Worm (Caenorhabditis elegans): ENCODE results near the gene F10E7.5.
A peak's percentile ranks its signal among the peaks of the same experiment; 100 is the strongest.

Gene F10E7.5

DNA sequence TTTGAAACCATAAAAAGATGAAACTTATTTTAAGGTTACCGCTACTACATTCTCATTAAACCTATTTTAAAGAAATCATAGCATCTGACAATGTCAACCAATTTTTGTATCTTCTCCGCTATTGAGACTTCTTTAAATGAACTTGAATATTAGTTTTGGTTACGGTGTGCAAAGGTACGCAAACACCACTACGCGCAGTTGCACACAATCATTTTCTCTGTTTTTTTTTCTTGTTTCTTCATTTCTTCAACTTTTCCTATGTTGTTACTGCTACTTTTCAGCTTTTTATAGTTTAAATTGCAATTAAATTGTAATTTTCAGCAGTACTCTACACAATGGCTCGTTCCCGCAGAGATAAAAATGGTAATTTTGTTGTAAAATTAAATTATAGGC lies at the start of gene F10E7.5:
Gene F10E7.5, plus strand, starts transcription at position 322 of the 393 bp plus-strand sequence.
- TF ChIP-seq F13C5.2 (tag; optimal IDR thresholded peaks at IDR 0.05) (peak; percentile 68), aly-1 (tag; optimal IDR thresholded peaks at IDR 0.05) (no peak)

DNA sequence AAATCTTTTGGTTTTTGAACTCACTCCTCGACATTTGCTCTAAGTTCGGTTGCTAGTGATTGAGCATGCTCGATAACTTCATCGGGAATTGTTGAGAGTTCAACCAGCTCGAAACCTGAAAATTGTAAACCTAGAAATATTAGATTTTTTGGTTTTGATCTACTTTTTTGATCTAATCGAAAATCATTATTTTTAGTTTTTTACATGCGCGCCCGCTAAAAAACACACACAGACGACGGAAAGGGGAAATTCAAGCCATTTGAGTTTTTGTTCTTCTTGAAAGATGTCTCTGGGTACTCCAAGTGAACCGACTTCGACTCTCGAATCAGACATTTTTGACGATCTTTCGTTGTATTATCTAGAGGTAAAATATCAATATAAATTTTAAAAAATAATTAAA lies 46.4 kb upstream of the F10E7.5 start, which contains the start of gene nos-2:
Gene nos-2, plus strand, starts transcription at position 228 of the 400 bp plus-strand sequence.
- TF ChIP-seq hmbx-1 (tag; optimal IDR thresholded peaks at IDR 0.05) (no peak), F13C5.2 (tag; optimal IDR thresholded peaks at IDR 0.05) (no peak), hmg-4 (GFP tag; optimal IDR thresholded peaks at IDR 0.05) (no peak)

DNA sequence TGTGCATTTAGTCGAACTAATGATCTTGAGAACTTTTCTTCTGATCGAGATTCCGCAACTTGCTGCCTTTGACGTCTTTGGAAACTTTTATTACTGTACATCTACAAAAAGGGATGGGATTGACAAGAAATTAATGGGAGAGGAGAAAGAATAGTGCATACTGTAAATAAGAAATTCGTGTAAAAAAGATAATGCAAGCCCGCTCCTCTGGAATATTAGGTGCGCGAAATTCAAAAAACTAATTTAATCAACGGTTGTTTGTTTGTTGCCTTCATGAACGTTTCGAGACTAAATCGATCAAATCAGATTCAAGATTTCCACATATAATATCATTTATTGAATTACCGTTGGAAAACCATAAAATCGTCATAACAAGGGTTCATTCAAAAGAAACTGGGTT lies 41.9 kb upstream of the F10E7.5 start, which contains the start of gene him-14:
Gene him-14, minus strand, starts transcription at position 101 of the 400 bp plus-strand sequence.
- TF ChIP-seq B0310.2 (tag; optimal IDR thresholded peaks at IDR 0.05) = no peak
- TF ChIP-seq F13C5.2 (tag; optimal IDR thresholded peaks at IDR 0.05) = no peak
- no peak for TF ChIP-seq hmbx-1 (tag; optimal IDR thresholded peaks at IDR 0.05)
- TF ChIP-seq pes-1 (GFP tag; IDR thresholded peaks at IDR 0.05) = no peak
- no peak for TF ChIP-seq hmg-4 (GFP tag; optimal IDR thresholded peaks at IDR 0.05)
- no peak for TF ChIP-seq ets-7 (tag; optimal IDR thresholded peaks at IDR 0.05)
- TF ChIP-seq aly-1 (tag; optimal IDR thresholded peaks at IDR 0.05) = no peak
- no peak for TF ChIP-seq ama-1 (optimal IDR thresholded peaks at IDR 0.05)
- no peak for TF ChIP-seq hnd-1 (tag; optimal IDR thresholded peaks at IDR 0.05)
- TF ChIP-seq tbx-11 (GFP tag; IDR thresholded peaks at IDR 0.05) = no peak
- no peak for TF ChIP-seq flt-1 (GFP tag; IDR thresholded peaks at IDR 0.05)
- no peak for TF ChIP-seq ceh-13 (GFP tag; optimal IDR thresholded peaks at IDR 0.05)
- no peak for TF ChIP-seq ceh-36 (tag; optimal IDR thresholded peaks at IDR 0.05)
- no peak for TF ChIP-seq sea-1 (GFP tag; conservative IDR thresholded peaks at IDR 0.05)
- no peak for TF ChIP-seq tra-4 (tag; optimal IDR thresholded peaks at IDR 0.05)

DNA sequence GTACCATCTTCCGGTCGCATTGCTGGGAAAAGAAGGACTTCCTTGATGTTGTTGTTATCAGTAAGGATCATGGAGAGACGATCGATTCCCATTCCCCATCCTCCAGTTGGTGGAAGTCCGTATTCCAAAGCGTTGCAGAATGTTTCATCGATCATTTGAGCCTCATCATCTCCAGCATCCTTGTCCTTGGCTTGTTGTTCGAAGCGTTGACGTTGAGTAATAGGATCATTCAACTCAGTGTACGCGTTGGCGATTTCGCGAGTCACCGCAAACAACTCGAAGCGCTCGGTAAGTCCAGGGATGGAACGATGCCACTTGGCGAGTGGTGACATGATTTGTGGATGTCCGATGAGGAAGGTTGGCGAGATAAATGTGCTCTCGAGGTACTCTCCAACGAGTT lies 41.3 kb upstream of the F10E7.5 start:
- TF ChIP-seq ceh-36 (tag; optimal IDR thresholded peaks at IDR 0.05) (no peak), tbx-37 (GFP tag; conservative IDR thresholded peaks at IDR 0.05) (no peak), hmg-4 (GFP tag; optimal IDR thresholded peaks at IDR 0.05) (no peak), aly-1 (tag; optimal IDR thresholded peaks at IDR 0.05) (no peak), tbx-11 (GFP tag; IDR thresholded peaks at IDR 0.05) (no peak), hmbx-1 (tag; optimal IDR thresholded peaks at IDR 0.05) (no peak), ama-1 (optimal IDR thresholded peaks at IDR 0.05) (no peak), tra-4 (tag; optimal IDR thresholded peaks at IDR 0.05) (no peak), sea-1 (GFP tag; conservative IDR thresholded peaks at IDR 0.05) (no peak), flt-1 (GFP tag; IDR thresholded peaks at IDR 0.05) (no peak), B0310.2 (tag; optimal IDR thresholded peaks at IDR 0.05) (no peak)

DNA sequence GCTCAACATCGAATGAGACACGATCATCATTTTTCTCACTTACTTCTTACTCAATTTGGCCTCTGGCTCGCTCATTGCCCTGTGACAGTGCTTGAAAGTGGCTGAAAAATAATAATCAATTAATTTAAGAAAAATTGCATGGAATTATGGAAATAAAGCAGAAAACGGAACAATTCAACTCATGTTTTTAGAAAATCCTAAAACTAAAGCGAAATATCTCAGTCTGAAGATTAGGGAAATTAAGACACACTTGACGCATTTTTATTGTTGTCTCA lies 39.5 kb upstream of the F10E7.5 start, which contains the start of gene kars-1:
Gene kars-1, minus strand, starts transcription at position 101 of the 275 bp plus-strand sequence.
- TF ChIP-seq hmg-4 (GFP tag; optimal IDR thresholded peaks at IDR 0.05) = no peak

DNA sequence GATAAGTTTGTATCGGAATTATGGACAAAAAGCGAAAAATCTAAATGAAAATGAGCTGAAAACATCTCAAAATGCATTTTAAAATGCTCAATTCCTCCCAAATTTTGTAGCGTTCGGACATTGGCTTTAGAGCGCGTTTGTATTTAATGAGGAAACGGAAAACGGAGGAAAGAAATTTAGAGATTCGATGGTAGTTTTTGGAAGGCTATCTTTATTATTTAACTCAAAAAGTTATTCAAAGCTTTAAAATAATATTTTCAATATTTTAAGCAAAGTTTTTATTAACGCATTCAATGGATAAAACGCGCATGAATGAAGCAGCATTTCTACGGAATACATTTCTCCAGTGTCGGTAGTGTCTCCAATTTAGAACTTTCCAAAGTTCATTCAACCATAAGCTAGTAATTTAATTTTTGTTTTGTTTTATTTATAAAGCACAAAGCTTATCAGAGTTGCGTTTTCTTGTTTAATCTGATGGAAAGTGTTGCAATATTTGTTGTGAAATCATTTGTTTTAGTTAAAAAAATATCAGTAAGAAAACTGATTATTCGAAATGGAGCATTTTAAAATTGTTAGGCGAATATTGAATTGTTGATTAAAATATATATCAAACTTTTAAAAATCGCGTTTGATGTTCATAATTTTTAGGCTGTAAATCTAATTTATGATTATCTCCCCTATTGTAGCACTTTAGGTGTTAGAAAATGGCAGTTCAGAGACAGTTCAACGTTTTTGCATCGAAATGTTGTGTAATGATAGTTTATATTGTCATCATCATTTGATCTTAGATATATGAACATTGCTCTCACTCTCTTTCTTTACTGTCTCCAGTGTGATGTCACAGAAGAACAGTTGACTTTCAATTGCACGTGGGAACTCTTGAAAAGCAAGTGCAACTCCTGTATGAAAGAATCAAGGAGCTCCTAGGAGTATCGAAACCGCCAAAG lies 38.9 kb upstream of the F10E7.5 start:
- no peak for TF ChIP-seq B0310.2 (tag; optimal IDR thresholded peaks at IDR 0.05)
- 0 out of 2 replicates have a peak, but pooled peaks have one; percentile 19 for TF ChIP-seq tbx-37 (GFP tag; conservative IDR thresholded peaks at IDR 0.05)
- TF ChIP-seq ceh-13 (GFP tag; optimal IDR thresholded peaks at IDR 0.05) = peak; percentile 5
- no peak for TF ChIP-seq aly-1 (tag; optimal IDR thresholded peaks at IDR 0.05)
- no peak for TF ChIP-seq sea-1 (GFP tag; conservative IDR thresholded peaks at IDR 0.05)
- peak; percentile 5 for TF ChIP-seq hnd-1 (tag; optimal IDR thresholded peaks at IDR 0.05)
- no peak for TF ChIP-seq ama-1 (optimal IDR thresholded peaks at IDR 0.05)
- peak; percentile 18 for TF ChIP-seq ets-7 (tag; optimal IDR thresholded peaks at IDR 0.05)

DNA sequence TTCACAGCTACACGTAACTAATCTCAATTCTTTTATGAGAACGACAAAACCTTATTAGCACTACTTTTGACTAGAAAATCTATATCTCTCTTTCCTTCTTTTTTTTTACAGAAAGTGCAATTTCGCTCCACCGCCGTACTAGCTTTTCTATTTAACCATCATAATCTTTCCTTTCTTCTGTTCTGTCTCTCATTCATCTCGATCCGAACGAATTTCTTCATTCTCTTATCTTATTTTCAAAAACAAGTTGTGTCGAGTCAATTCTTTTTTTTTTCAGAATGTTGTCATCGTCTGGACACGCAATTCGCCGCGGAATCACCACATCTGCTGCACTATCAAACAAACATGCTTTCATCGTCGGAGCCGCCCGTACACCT lies 38.3 kb upstream of the F10E7.5 start, which contains the start of gene kat-1:
Gene kat-1, plus strand, starts transcription at position 278 of the 377 bp plus-strand sequence.
- TF ChIP-seq ceh-36 (tag; optimal IDR thresholded peaks at IDR 0.05) = no peak
- no peak for TF ChIP-seq scrt-1 (GFP tag; IDR thresholded peaks at IDR 0.05)
- no peak for TF ChIP-seq B0310.2 (tag; optimal IDR thresholded peaks at IDR 0.05)
- TF ChIP-seq hmg-4 (GFP tag; optimal IDR thresholded peaks at IDR 0.05) = no peak
- TF ChIP-seq hnd-1 (tag; optimal IDR thresholded peaks at IDR 0.05) = no peak
- no peak for TF ChIP-seq tbx-37 (GFP tag; conservative IDR thresholded peaks at IDR 0.05)
- TF ChIP-seq ama-1 (optimal IDR thresholded peaks at IDR 0.05) = no peak
- TF ChIP-seq tbx-11 (GFP tag; IDR thresholded peaks at IDR 0.05) = no peak
- no peak for TF ChIP-seq F13C5.2 (tag; optimal IDR thresholded peaks at IDR 0.05)
- no peak for TF ChIP-seq ets-7 (tag; optimal IDR thresholded peaks at IDR 0.05)
- no peak for TF ChIP-seq flt-1 (GFP tag; IDR thresholded peaks at IDR 0.05)

DNA sequence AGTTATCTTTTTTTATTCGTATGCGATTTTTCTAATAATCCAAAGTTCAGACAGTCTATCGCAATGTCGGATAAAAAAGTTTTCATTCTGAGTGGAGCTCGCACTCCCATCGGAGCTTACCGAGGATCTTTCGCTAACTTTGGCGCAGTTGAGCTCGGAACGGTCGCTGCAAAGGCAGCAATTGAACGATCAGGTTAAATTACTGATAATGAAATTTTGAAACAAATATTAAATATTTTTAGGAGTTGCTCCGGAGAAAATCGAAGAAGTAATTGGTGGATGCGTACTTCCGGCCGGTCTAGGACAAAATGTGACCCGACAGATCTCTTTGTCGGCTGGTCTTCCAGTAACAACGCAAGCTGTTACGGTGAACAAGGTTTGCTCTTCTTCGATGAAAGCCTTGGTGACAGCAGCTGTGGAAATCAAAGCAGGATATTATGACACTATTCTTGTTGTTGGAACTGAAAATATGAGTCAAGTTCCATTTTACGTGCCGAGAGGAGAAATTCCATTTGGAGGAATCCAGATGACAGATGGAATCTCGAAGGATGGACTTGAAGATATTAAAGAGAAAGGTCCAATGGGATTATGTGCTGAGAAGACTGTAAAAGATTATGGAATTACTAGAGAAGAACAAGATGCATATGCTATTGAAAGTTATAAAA lies 36.1 kb upstream of the F10E7.5 start, which contains the start of gene T02G5.7:
Gene T02G5.7, plus strand, starts transcription at position 51 of the 665 bp plus-strand sequence.
- TF ChIP-seq F13C5.2 (tag; optimal IDR thresholded peaks at IDR 0.05) (no peak), sea-1 (GFP tag; conservative IDR thresholded peaks at IDR 0.05) (no peak)

Data from whole organism, early embryonic.